Worm (Caenorhabditis elegans): ENCODE results near the gene tag-30.

tag-30 gene

DNA sequence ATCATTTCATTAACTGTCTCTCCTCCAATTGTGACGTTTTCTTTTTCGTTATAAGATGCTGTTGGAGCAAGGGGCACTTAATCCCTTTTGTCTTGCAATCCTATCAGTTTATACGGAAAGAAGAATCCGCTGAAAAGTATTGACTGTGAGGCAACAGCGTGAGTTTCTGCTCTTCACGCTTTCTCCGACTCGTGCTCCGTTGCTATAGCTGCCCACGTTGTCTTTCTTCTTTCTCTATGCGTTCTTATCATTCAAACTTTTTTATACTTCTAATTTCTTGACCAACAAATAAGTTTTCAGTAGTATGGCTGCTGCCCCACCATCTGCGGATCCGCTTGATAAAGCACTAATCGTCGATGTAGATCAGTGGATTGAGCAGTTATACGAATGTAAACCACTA lies 3.2 kb upstream of the tag-30 start, which contains the start of gene let-92:
let-92 (plus strand) TSS at position 301 of the 400 bp plus-strand sequence.
- TF ChIP-seq daf-12 (tag; optimal IDR thresholded peaks at IDR 0.05) (no peak), spr-3 (GFP tag; optimal IDR thresholded peaks at IDR 0.05) (no peak), lin-39 (tag; optimal IDR thresholded peaks at IDR 0.05) (no peak), unc-62 (GFP tag; optimal IDR thresholded peaks at IDR 0.05 in 1 of 2) (no peak), unc-62 (tag; optimal IDR thresholded peaks at IDR 0.05) (no peak), hmg-1.1 (GFP tag; IDR thresholded peaks at IDR 0.05) (no peak), mxl-2 (GFP tag; conservative IDR thresholded peaks at IDR 0.05) (no peak), ztf-11 (tag; optimal IDR thresholded peaks at IDR 0.05) (no peak), tra-1 (GFP tag; IDR thresholded peaks at IDR 0.05) (no peak), zfp-3 (GFP tag; conservative IDR thresholded peaks at IDR 0.05) (no peak), nhr-28 (tag; optimal IDR thresholded peaks at IDR 0.05) (no peak), ZK546.5 (tag; optimal IDR thresholded peaks at IDR 0.05) (no peak), snpc-1.2 (GFP tag; IDR thresholded peaks at IDR 0.05) (no peak), set-16 (GFP tag; IDR thresholded peaks at IDR 0.05) (no peak)

DNA sequence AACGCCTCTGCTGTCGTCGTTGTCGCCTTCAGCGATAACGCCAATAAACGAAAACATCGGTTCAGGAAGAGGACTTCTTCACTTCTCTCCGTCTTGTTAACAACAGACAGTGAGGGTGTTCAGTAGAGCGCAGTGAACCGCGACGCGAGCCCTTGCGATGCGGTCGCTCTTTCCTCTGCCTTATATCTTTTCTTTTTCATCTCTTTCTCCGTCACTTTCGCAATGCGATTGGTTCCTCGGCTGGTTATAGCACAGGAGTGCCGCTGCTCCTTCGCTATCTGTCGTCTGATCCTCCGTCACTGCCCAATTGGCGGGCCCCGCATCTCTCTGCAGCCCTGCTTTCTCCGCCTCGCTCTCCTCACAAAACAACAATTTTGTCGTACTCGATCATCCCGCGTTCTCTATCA lies 2.2 kb upstream of the tag-30 start:
- TF ChIP-seq spr-3 (GFP tag; optimal IDR thresholded peaks at IDR 0.05) (no peak), nhr-42 (GFP tag; IDR thresholded peaks at IDR 0.05) (no peak), jun-1 (tag; optimal IDR thresholded peaks at IDR 0.05) (peak; percentile 36), R02D3.7 (tag; optimal IDR thresholded peaks at IDR 0.05) (no peak), lin-38 (GFP tag; IDR thresholded peaks at IDR 0.05) (peak; percentile 66), nhr-28 (tag; optimal IDR thresholded peaks at IDR 0.05) (peak; percentile 32), unc-62 (GFP tag; optimal IDR thresholded peaks at IDR 0.05 in 1 of 2) (peak in 1 of 2 experiments; percentile 83), unc-62 (tag; optimal IDR thresholded peaks at IDR 0.05) (no peak), set-16 (GFP tag; IDR thresholded peaks at IDR 0.05) (peak; percentile 87), ZK546.5 (tag; optimal IDR thresholded peaks at IDR 0.05) (no peak), mxl-2 (GFP tag; conservative IDR thresholded peaks at IDR 0.05) (no peak; the same call in 1 of the 2 replicates), ama-1 (optimal IDR thresholded peaks at IDR 0.05) (peak; percentile 67), nhr-76 (tag; optimal IDR thresholded peaks at IDR 0.05) (no peak), nhr-10 (tag; optimal IDR thresholded peaks at IDR 0.05) (no peak), zip-11 (GFP tag; IDR thresholded peaks at IDR 0.05) (no peak), egl-43 (GFP tag; IDR thresholded peaks at IDR 0.05) (peak; percentile 69; the same call in 1 of the 2 replicates), mes-2 (tag; optimal IDR thresholded peaks at IDR 0.05; ENCODE audit: poor library complexity, severe bottlenecking) (peak; percentile 64), madf-9 (GFP tag; conservative IDR thresholded peaks at IDR 0.05) (0 out of 2 replicates have a peak, but pooled peaks have one; percentile 46), ztf-11 (tag; optimal IDR thresholded peaks at IDR 0.05) (no peak), duxl-1 (tag; optimal IDR thresholded peaks at IDR 0.05; ENCODE audit: poor library complexity) (no peak), vab-7 (GFP tag; IDR thresholded peaks at IDR 0.05) (0 out of 2 replicates have a peak, but pooled peaks have one; percentile 39), dmd-6 (GFP tag; IDR thresholded peaks at IDR 0.05) (peak; percentile 46), F49E8.2 (tag; optimal IDR thresholded peaks at IDR 0.05; ENCODE audit: borderline replicate concordance) (no peak), mdt-29 (GFP tag; IDR thresholded peaks at IDR 0.05) (no peak), dve-1 (tag; optimal IDR thresholded peaks at IDR 0.05; ENCODE audit: insufficient read depth) (peak; percentile 65), skn-1 (tag; optimal IDR thresholded peaks at IDR 0.05) (no peak), tag-97 (GFP tag; IDR thresholded peaks at IDR 0.05) (no peak), F26F4.8 (GFP tag; conservative IDR thresholded peaks at IDR 0.05) (no peak), mxl-3 (GFP tag; optimal IDR thresholded peaks at IDR 0.05) (peak; percentile 42), gei-8 (GFP tag; optimal IDR thresholded peaks at IDR 0.05) (no peak), php-3 (GFP tag; IDR thresholded peaks at IDR 0.05) (no peak), lir-3 (tag; optimal IDR thresholded peaks at IDR 0.05) (no peak), egl-27 (tag; optimal IDR thresholded peaks at IDR 0.05) (no peak), lim-7 (GFP tag; IDR thresholded peaks at IDR 0.05) (no peak), ceh-28 (tag; optimal IDR thresholded peaks at IDR 0.05) (no peak), unc-39 (tag; optimal IDR thresholded peaks at IDR 0.05) (no peak), arid-1 (GFP tag; conservative IDR thresholded peaks at IDR 0.05) (no peak; the same call in 1 of the 2 replicates), pqm-1 (tag; optimal IDR thresholded peaks at IDR 0.05) (no peak), cey-2 (tag; optimal IDR thresholded peaks at IDR 0.05; ENCODE audit: borderline replicate concordance, insufficient read depth) (no peak), ZK337.2 (GFP tag; IDR thresholded peaks at IDR 0.05) (no peak), lin-39 (tag; optimal IDR thresholded peaks at IDR 0.05) (no peak), lin-15B (tag; optimal IDR thresholded peaks at IDR 0.05) (no peak), sdz-12 (GFP tag; optimal IDR thresholded peaks at IDR 0.05) (no peak)
